Fruit fly (Drosophila melanogaster) whole organism, embryonic: ENCODE data around the gene CG11726.

Source experiments
- Ada2b ChIP-seq: fragments of 200-800 bp; sonication (Bioruptor generic); IDR thresholded peaks from 2 replicates; pipeline ENCODE4 v1.3.6; 2022; ENCODE audit warnings: missing biosample characterization, missing genetic modification characterization
- Aef1 ChIP-seq: fragments of 200-800 bp; sonication (Bioruptor generic); IDR thresholded peaks from 3 replicates; pipeline ENCODE4 v1.3.6; 2022; ENCODE audit warnings: missing biosample characterization, missing genetic modification characterization
- Awh ChIP-seq: fragments of 200-800 bp; sonication (Bioruptor generic); IDR thresholded peaks from 2 replicates; pipeline ENCODE4, ENCODE4 v1.3.6; 2022; ENCODE audit warnings: missing biosample characterization, missing genetic modification characterization
- BEAF-32 ChIP-seq: fragments of 200-800 bp; sonication (Bioruptor generic); optimal IDR thresholded peaks from 3 replicates; lab custom pipeline; 2017; ENCODE audit warnings: missing biosample characterization, missing genetic modification characterization, mild to moderate bottlenecking, moderate library complexity, missing genetic modification reagents
- CG10267 ChIP-seq: fragments of 200-800 bp; sonication (Bioruptor generic); optimal IDR thresholded peaks from 2 replicates; lab custom pipeline; 2018; ENCODE audit warnings: missing biosample characterization, mild to moderate bottlenecking, missing genetic modification characterization, moderate library complexity
- CG11695 ChIP-seq: fragments of 200-800 bp; sonication (Bioruptor generic); IDR thresholded peaks from 3 replicates; pipeline ENCODE4 v1.3.6; 2022; ENCODE audit warnings: missing biosample characterization, missing genetic modification characterization
- CG12219 ChIP-seq: fragments of 200-800 bp; sonication (Bioruptor generic); optimal IDR thresholded peaks from 3 replicates; lab custom pipeline; 2018; ENCODE audit warnings: missing biosample characterization, mild to moderate bottlenecking, missing genetic modification characterization
- CG1233 ChIP-seq: fragments of 200-800 bp; sonication (Bioruptor generic); optimal IDR thresholded peaks from 4 replicates; lab custom pipeline; 2018; ENCODE audit warnings: missing biosample characterization, mild to moderate bottlenecking, missing genetic modification characterization
- CG13287 ChIP-seq: fragments of 200-800 bp; sonication (Bioruptor generic); IDR thresholded peaks from 2 replicates; pipeline ENCODE4 v1.3.6; 2022; ENCODE audit warnings: missing biosample characterization, missing genetic modification characterization; ENCODE audit not compliant: partially characterized antibody
- CG14014 ChIP-seq: fragments of 200-800 bp; sonication (Bioruptor generic); IDR thresholded peaks from 2 replicates; pipeline ENCODE4 v1.3.6; 2022; ENCODE audit warnings: missing biosample characterization, missing genetic modification characterization
- CG1603 ChIP-seq: fragments of 200-800 bp; sonication (Bioruptor generic); optimal IDR thresholded peaks from 2 replicates; lab custom pipeline; 2019; ENCODE audit warnings: missing biosample characterization, mild to moderate bottlenecking, missing genetic modification characterization, moderate library complexity
- CG17328 ChIP-seq: fragments of 200-800 bp; sonication (Bioruptor generic); IDR thresholded peaks from 2 replicates; pipeline ENCODE4 v1.3.6; 2022; ENCODE audit warnings: missing biosample characterization, missing genetic modification characterization
- CG17612 ChIP-seq: fragments of 200-800 bp; sonication (Bioruptor generic); IDR thresholded peaks from 2 replicates; pipeline ENCODE4 v1.3.6; 2022; ENCODE audit warnings: missing biosample characterization, missing genetic modification characterization
- CG2202 ChIP-seq: fragments of 200-800 bp; sonication (Bioruptor generic); optimal IDR thresholded peaks from 2 replicates; lab custom pipeline; 2018; ENCODE audit warnings: missing biosample characterization, mild to moderate bottlenecking, missing genetic modification characterization
- CG42726 ChIP-seq: fragments of 200-800 bp; sonication (Bioruptor generic); IDR thresholded peaks from 2 replicates; pipeline ENCODE4 v1.3.6; 2022; ENCODE audit warnings: missing biosample characterization, missing genetic modification characterization; ENCODE audit not compliant: partially characterized antibody
- CG4404 ChIP-seq: fragments of 200-800 bp; sonication (Bioruptor generic); IDR thresholded peaks from 2 replicates; pipeline ENCODE4 v1.3.6; 2022; ENCODE audit warnings: missing biosample characterization, missing genetic modification characterization
- CG5953 ChIP-seq: fragments of 200-800 bp; sonication (Bioruptor generic); IDR thresholded peaks from 2 replicates; pipeline ENCODE4 v1.3.6; 2022; ENCODE audit warnings: missing biosample characterization, missing genetic modification characterization
- CG6175 ChIP-seq: fragments of 200-800 bp; sonication (Bioruptor generic); IDR thresholded peaks from 3 replicates; pipeline ENCODE4 v1.3.6; 2022; ENCODE audit warnings: missing biosample characterization, missing genetic modification characterization
- CG6854 ChIP-seq: fragments of 200-800 bp; sonication (Bioruptor generic); optimal IDR thresholded peaks from 3 replicates; lab custom pipeline; 2017; ENCODE audit warnings: missing biosample characterization, mild to moderate bottlenecking, missing genetic modification characterization
- CrebB ChIP-seq: fragments of 200-800 bp; sonication (Bioruptor generic); optimal IDR thresholded peaks from 3 replicates; lab custom pipeline; 2018; ENCODE audit warnings: missing biosample characterization, mild to moderate bottlenecking, missing genetic modification characterization
- Doc2 ChIP-seq: fragments of 200-800 bp; sonication (Bioruptor generic); IDR thresholded peaks from 2 replicates; pipeline ENCODE4 v1.3.6; 2022; ENCODE audit warnings: missing biosample characterization, missing genetic modification characterization
- Fer1 ChIP-seq: fragments of 200-800 bp; sonication (Bioruptor generic); optimal IDR thresholded peaks from 2 replicates; lab custom pipeline; 2017; ENCODE audit warnings: missing biosample characterization, mild to moderate bottlenecking, missing genetic modification characterization
- HLH3B ChIP-seq: fragments of 200-800 bp; sonication (Bioruptor generic); IDR thresholded peaks from 2 replicates; pipeline ENCODE4 v1.3.6; 2022; ENCODE audit warnings: missing biosample characterization, missing genetic modification characterization
- Hr3 ChIP-seq: fragments of 200-800 bp; sonication (Bioruptor generic); optimal IDR thresholded peaks from 3 replicates; lab custom pipeline; 2016; ENCODE audit warnings: missing biosample characterization, missing genetic modification characterization
- Hsf ChIP-seq: fragments of 200-800 bp; sonication (Bioruptor generic); optimal IDR thresholded peaks from 3 replicates; lab custom pipeline; 2016; ENCODE audit warnings: missing biosample characterization, missing genetic modification characterization
- Med ChIP-seq: fragments of 200-800 bp; sonication (Bioruptor generic); peaks from one replicate; lab custom pipeline; 2016; ENCODE audit warnings: missing biosample characterization, missing genetic modification characterization, mild to moderate bottlenecking, inconsistent platforms, moderate library complexity
- Nf-YA ChIP-seq: fragments of 200-800 bp; sonication (Bioruptor generic); IDR thresholded peaks from 2 replicates; pipeline ENCODE4 v1.3.6; 2022; ENCODE audit warnings: missing biosample characterization, missing genetic modification characterization
- Ravus ChIP-seq: fragments of 200-800 bp; sonication (Bioruptor generic); IDR thresholded peaks from 2 replicates; pipeline ENCODE4 v1.3.6; 2022; ENCODE audit warnings: missing biosample characterization, missing genetic modification characterization
- Scr ChIP-seq: fragments of 200-800 bp; sonication (Bioruptor generic); IDR thresholded peaks from 2 replicates; pipeline ENCODE4 v1.3.6; 2022; ENCODE audit warnings: missing biosample characterization, missing genetic modification characterization; ENCODE audit not compliant: partially characterized antibody
- Sox102F ChIP-seq: fragments of 200-800 bp; sonication (Bioruptor generic); optimal IDR thresholded peaks from 2 replicates; lab custom pipeline; 2018; ENCODE audit warnings: missing biosample characterization, mild to moderate bottlenecking, missing genetic modification characterization, moderate library complexity
- ash1 ChIP-seq: fragments of 200-800 bp; sonication (Bioruptor generic); optimal IDR thresholded peaks from 2 replicates; lab custom pipeline; 2018; ENCODE audit warnings: missing biosample characterization, mild to moderate bottlenecking, missing genetic modification characterization
- bbx ChIP-seq: fragments of 200-800 bp; sonication (Bioruptor generic); IDR thresholded peaks from 2 replicates; pipeline ENCODE4 v1.3.6; 2022; ENCODE audit warnings: missing biosample characterization, missing genetic modification characterization; ENCODE audit not compliant: partially characterized antibody
- chm ChIP-seq: fragments of 200-800 bp; sonication (Bioruptor generic); IDR thresholded peaks from 2 replicates; pipeline ENCODE4 v1.3.6; 2022; ENCODE audit warnings: missing biosample characterization, missing genetic modification characterization
- dan ChIP-seq: fragments of 200-800 bp; sonication (Bioruptor generic); IDR thresholded peaks from 2 replicates; pipeline ENCODE4 v1.3.6; 2022; ENCODE audit warnings: missing biosample characterization, missing genetic modification characterization
- eve ChIP-seq, 2 experiments: fragments of >200 bp; optimal IDR thresholded peaks; 2 replicates each; lab custom pipeline; 2017; ENCODE audit warnings: missing biosample characterization in 2 of 2, missing genetic modification characterization in 2 of 2
- gsb ChIP-seq: fragments of 200-800 bp; sonication (Bioruptor generic); IDR thresholded peaks from 2 replicates; pipeline ENCODE4 v1.3.6; 2022; ENCODE audit warnings: missing biosample characterization, missing genetic modification characterization
- gsb-n ChIP-seq: fragments of 200-800 bp; sonication (Bioruptor generic); optimal IDR thresholded peaks from 3 replicates; lab custom pipeline; 2018; ENCODE audit warnings: missing biosample characterization, mild to moderate bottlenecking, missing genetic modification characterization
- hkb ChIP-seq, 2 experiments: fragments of 200-800 bp in 1 of 2; fragments of >200 bp in 1 of 2; sonication (Bioruptor generic) in 1 of 2; IDR thresholded peaks in 1 of 2; optimal IDR thresholded peaks in 1 of 2; 2 replicates each; pipeline versions ENCODE4 v1.3.6 to Lab custom; 2017 to 2022; ENCODE audit warnings: missing biosample characterization in 1 of 2, missing genetic modification characterization in 1 of 2
- ind ChIP-seq: fragments of 200-800 bp; sonication (Bioruptor generic); optimal IDR thresholded peaks from 3 replicates; lab custom pipeline; 2016; ENCODE audit warnings: missing biosample characterization, missing genetic modification characterization
- jigr1 ChIP-seq: fragments of 200-800 bp; sonication (Bioruptor generic); IDR thresholded peaks from 3 replicates; pipeline ENCODE4 v1.3.6; 2022; ENCODE audit warnings: missing biosample characterization, missing genetic modification characterization
- kni ChIP-seq: fragments of 200-800 bp; sonication (Bioruptor generic); optimal IDR thresholded peaks from 3 replicates; lab custom pipeline; 2017; ENCODE audit warnings: mild to moderate bottlenecking, missing biosample characterization, missing genetic modification reagents, missing genetic modification characterization
- knrl ChIP-seq: fragments of 200-800 bp; sonication (Bioruptor generic); IDR thresholded peaks from 3 replicates; pipeline ENCODE4 v1.3.6; 2022; ENCODE audit warnings: missing biosample characterization, missing genetic modification characterization; ENCODE audit not compliant: partially characterized antibody
- lbe ChIP-seq: fragments of 200-800 bp; sonication (Bioruptor generic); optimal IDR thresholded peaks from 2 replicates; lab custom pipeline; 2016; ENCODE audit warnings: missing biosample characterization, mild to moderate bottlenecking, missing genetic modification characterization
- lilli ChIP-seq: fragments of 200-800 bp; sonication (Bioruptor generic); optimal IDR thresholded peaks from 3 replicates; lab custom pipeline; 2016; ENCODE audit warnings: missing biosample characterization, missing genetic modification characterization
- ro ChIP-seq: fragments of 200-800 bp; sonication (Bioruptor generic); IDR thresholded peaks from 2 replicates; pipeline ENCODE4 v1.3.6; 2022; ENCODE audit warnings: missing biosample characterization, missing genetic modification characterization
- sens ChIP-seq: fragments of 200-800 bp; sonication (Bioruptor generic); peaks from one replicate; lab custom pipeline; 2016; ENCODE audit warnings: missing biosample characterization, missing genetic modification characterization
- sisA ChIP-seq: fragments of 200-800 bp; sonication (Bioruptor generic); IDR thresholded peaks from 2 replicates; pipeline ENCODE4 v1.3.6; 2022; ENCODE audit warnings: missing biosample characterization, missing genetic modification characterization
- sr ChIP-seq: fragments of 200-800 bp; sonication (Bioruptor generic); IDR thresholded peaks from 3 replicates; pipeline ENCODE4 v1.3.6; 2022; ENCODE audit warnings: missing biosample characterization, missing genetic modification characterization
- tup ChIP-seq: fragments of 200-800 bp; sonication (Bioruptor generic); optimal IDR thresholded peaks from 2 replicates; lab custom pipeline; 2016; ENCODE audit warnings: missing biosample characterization, mild to moderate bottlenecking, missing genetic modification characterization, moderate library complexity
- tx ChIP-seq: fragments of 200-800 bp; sonication (Bioruptor generic); optimal IDR thresholded peaks from 2 replicates; lab custom pipeline; 2016; ENCODE audit warnings: missing biosample characterization, missing genetic modification characterization
- zfh1 ChIP-seq: fragments of 200-800 bp; sonication (Bioruptor generic); IDR thresholded peaks from 3 replicates; pipeline ENCODE4 v1.3.6; 2022; ENCODE audit warnings: missing biosample characterization, missing genetic modification characterization

Gene CG11726

dm6 chr3L:11353002-11353401 is 41.5 kb upstream of the CG11726 start (continued):
- TF ChIP-seq lilli = peak; percentile 96
- peak; percentile 38 for TF ChIP-seq tup (GFP tag; lab: Kevin White, UChicago)
- TF ChIP-seq Aef1 (GFP tag; lab: Robert Waterston, UW) = peak; percentile 90
- peak; percentile 45; the same call in 1 of the 3 replicates for TF ChIP-seq sr
- TF ChIP-seq gsb-n (tag; lab: Kevin White, UChicago) = peak; percentile 26
- TF ChIP-seq knrl (GFP tag; lab: Robert Waterston, UW) = no peak
- peak; percentile 79 for TF ChIP-seq Hr3 (GFP tag; lab: Kevin White, UChicago)
- TF ChIP-seq tx = peak; percentile 86
- TF ChIP-seq CG1603 (tag; lab: Kevin White, UChicago) = peak; percentile 79
- TF ChIP-seq CG1233 (GFP tag; lab: Kevin White, UChicago) = peak; percentile 61
- peak; percentile 75 for TF ChIP-seq HLH3B (GFP tag; lab: Robert Waterston, UW)
- TF ChIP-seq sisA (GFP tag; lab: Robert Waterston, UW) = peak; percentile 73
- TF ChIP-seq CrebB (tag; lab: Kevin White, UChicago) = peak; percentile 69
- peak; percentile 74 for TF ChIP-seq CG4404 (GFP tag; lab: Robert Waterston, UW)
- peak; percentile 85 for TF ChIP-seq zfh1 (GFP tag; lab: Robert Waterston, UW)
- TF ChIP-seq sens = peak; percentile 94
- peak; percentile 45 for TF ChIP-seq CG10267 (tag; lab: Kevin White, UChicago)
- peak; percentile 81 for TF ChIP-seq Ravus
- TF ChIP-seq Ada2b (GFP tag; lab: Robert Waterston, UW) = peak; percentile 89
- peak; percentile 81 for TF ChIP-seq gsb
- TF ChIP-seq CG13287 (GFP tag; lab: Robert Waterston, UW) = no peak
- no peak for TF ChIP-seq kni (GFP tag; lab: Kevin White, UChicago)
- TF ChIP-seq CG6175 (GFP tag; lab: Robert Waterston, UW) = peak; percentile 80
- TF ChIP-seq Sox102F (GFP tag; lab: Kevin White, UChicago) = peak; percentile 76
- peak; percentile 11; the same call in 1 of the 2 replicates for TF ChIP-seq CG17612 (GFP tag; lab: Robert Waterston, UW)
- no peak for TF ChIP-seq hkb (optimal IDR thresholded peaks at IDR 0.05; lab: Kevin White, UChicago)
- peak; percentile 89 for TF ChIP-seq hkb (GFP tag; IDR thresholded peaks at IDR 0.05; lab: Robert Waterston, UW)
- peak; percentile 51; the same call in 1 of the 2 replicates for TF ChIP-seq Awh (GFP tag; lab: Robert Waterston, UW)
- TF ChIP-seq BEAF-32 = no peak
- no peak for TF ChIP-seq jigr1 (GFP tag; lab: Robert Waterston, UW)
- TF ChIP-seq eve (GFP tag; optimal IDR thresholded peaks at IDR 0.05; lab: Kevin White, UChicago) = peak in 1 of 2 experiments; percentile 85
- TF ChIP-seq CG12219 = peak; percentile 77
- TF ChIP-seq CG5953 = peak; percentile 67; the same call in 1 of the 2 replicates
- peak; percentile 90 for TF ChIP-seq Fer1 (GFP tag; lab: Kevin White, UChicago)
- TF ChIP-seq CG42726 (GFP tag; lab: Robert Waterston, UW) = no peak
- peak; percentile 86 for TF ChIP-seq ind (GFP tag; lab: Kevin White, UChicago)
- TF ChIP-seq Doc2 (GFP tag; lab: Robert Waterston, UW) = peak; percentile 37; the same call in 1 of the 2 replicates
- peak; percentile 59; the same call in 1 of the 2 replicates for TF ChIP-seq ro (GFP tag; lab: Robert Waterston, UW)
- TF ChIP-seq Hsf (GFP tag; lab: Kevin White, UChicago) = peak; percentile 88
- no peak for TF ChIP-seq Scr
- TF ChIP-seq CG14014 (GFP tag; lab: Robert Waterston, UW) = peak; percentile 93
- peak; percentile 77 for TF ChIP-seq CG11695 (GFP tag; lab: Robert Waterston, UW)
- TF ChIP-seq Med = peak; percentile 98
- TF ChIP-seq CG2202 = no peak
- peak; percentile 80 for TF ChIP-seq CG6854 (GFP tag; lab: Kevin White, UChicago)
- TF ChIP-seq Nf-YA = peak; percentile 62
- TF ChIP-seq lbe (GFP tag; lab: Kevin White, UChicago) = peak; percentile 94
- TF ChIP-seq ash1 (GFP tag; lab: Kevin White, UChicago) = no peak
- peak; percentile 80 for TF ChIP-seq CG17328 (GFP tag; lab: Robert Waterston, UW)
- peak; percentile 47; the same call in 1 of the 2 replicates for TF ChIP-seq chm (GFP tag; lab: Robert Waterston, UW)
- TF ChIP-seq bbx = no peak
- no peak for TF ChIP-seq dan
